Fruit fly (Drosophila melanogaster): Measurements from ENCODE around the gene CG14346.

- TF ChIP-seq CG1647 (GFP tag; optimal IDR thresholded peaks at IDR 0.05) (no peak), CG31388 (GFP tag; optimal IDR thresholded peaks at IDR 0.05) (no peak), CG15269 (tag; optimal IDR thresholded peaks at IDR 0.05) (no peak)
Measured at dm6 chr2L:1410780-1411625, 43.2 kb downstream of the CG14346 start.

Data from whole organism, embryonic.